In the genomic region with DNA sequence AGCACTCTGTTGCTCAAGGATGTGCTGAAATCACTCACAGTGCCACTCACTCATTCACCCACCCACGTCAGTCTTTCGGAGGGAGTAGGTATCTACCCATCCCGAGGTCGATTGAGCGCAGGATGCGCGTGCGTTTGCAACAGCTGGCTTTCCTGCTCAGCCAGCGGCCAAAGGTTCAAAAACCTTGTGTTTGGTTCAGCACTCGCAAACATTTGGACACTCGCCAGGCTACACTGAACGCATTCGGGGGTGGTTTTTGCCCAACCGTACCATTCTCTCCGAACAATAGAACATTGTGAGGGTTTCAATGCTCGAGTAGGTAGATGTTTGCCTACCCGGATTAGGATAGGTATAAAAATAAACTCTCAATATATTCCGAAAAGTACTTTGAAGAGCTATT, we compare ENCODE assay signal across 4 fruit fly cellular contexts.
TF ChIP-seq lines count a peak whose summit lies in the region.

No protein-coding gene starts in this region.

- no peak for TF ChIP-seq CTCF in whole organism, embryonic (GFP tag; optimal IDR thresholded peaks at IDR 0.05; lab: Kevin White, UChicago)

TF ChIP-seq in whole organism, adult, 20 proteins besides CTCF, POLR2A, EP300 and RAD21:
- peak; percentile 2 for TF ChIP-seq Clk (GFP tag; optimal IDR thresholded peaks at IDR 0.05; lab: Kevin White, UChicago)
- no peak for TF ChIP-seq pad (GFP tag; optimal IDR thresholded peaks at IDR 0.05; lab: Kevin White, UChicago)
- no peak for TF ChIP-seq CG7101 (tag; optimal IDR thresholded peaks at IDR 0.05; lab: Kevin White, UChicago)
- no peak for TF ChIP-seq CG11617 (GFP tag; optimal IDR thresholded peaks at IDR 0.05; lab: Kevin White, UChicago)
- no peak for TF ChIP-seq cnc (optimal IDR thresholded peaks at IDR 0.05; lab: Kevin White, UChicago)
- peak; percentile 11 for TF ChIP-seq toe (GFP tag; optimal IDR thresholded peaks at IDR 0.05; lab: Kevin White, UChicago)
- no peak for TF ChIP-seq CG12768 (GFP tag; optimal IDR thresholded peaks at IDR 0.05; lab: Kevin White, UChicago)
- no peak for TF ChIP-seq cic (GFP tag; optimal IDR thresholded peaks at IDR 0.05; lab: Kevin White, UChicago)
- no peak for TF ChIP-seq ovo (GFP tag; optimal IDR thresholded peaks at IDR 0.05; lab: Kevin White, UChicago)
- no peak for TF ChIP-seq bab1 (GFP tag; optimal IDR thresholded peaks at IDR 0.05; lab: Kevin White, UChicago)
- peak; percentile 31 for TF ChIP-seq CG7045 (GFP tag; optimal IDR thresholded peaks at IDR 0.05; lab: Kevin White, UChicago)
- TF ChIP-seq kay (GFP tag; lab: Kevin White, UChicago; ENCODE audit: borderline replicate concordance): no peak
- no peak for TF ChIP-seq CG33017 (tag; optimal IDR thresholded peaks at IDR 0.05; lab: Kevin White, UChicago)
- no peak for TF ChIP-seq CG5204 (GFP tag; optimal IDR thresholded peaks at IDR 0.05; lab: Kevin White, UChicago)
- TF ChIP-seq CG14711 (tag; optimal IDR thresholded peaks at IDR 0.05; lab: Kevin White, UChicago): no peak
- TF ChIP-seq Hr96 (GFP tag; optimal IDR thresholded peaks at IDR 0.05; lab: Kevin White, UChicago): no peak
- no peak for TF ChIP-seq tj (GFP tag; optimal IDR thresholded peaks at IDR 0.05; lab: Kevin White, UChicago)
- TF ChIP-seq CG1620 (GFP tag; optimal IDR thresholded peaks at IDR 0.05; lab: Kevin White, UChicago): no peak

TF ChIP-seq in whole organism, embryonic, 481 proteins besides CTCF, POLR2A, EP300 and RAD21 (continues in another document):
- TF ChIP-seq Atf6 (GFP tag; IDR thresholded peaks at IDR 0.05; lab: Robert Waterston, UW) (no peak), ewg (GFP tag; optimal IDR thresholded peaks at IDR 0.05; lab: Kevin White, UChicago) (peak; percentile 71), dan (GFP tag; IDR thresholded peaks at IDR 0.05; lab: Robert Waterston, UW) (no peak), CG6791 (GFP tag; IDR thresholded peaks at IDR 0.05; lab: Robert Waterston, UW; ENCODE audit: partially characterized antibody) (peak; percentile 36; the same call in 1 of the 3 replicates), CG30403 (GFP tag; optimal IDR thresholded peaks at IDR 0.05; lab: Kevin White, UChicago) (peak; percentile 0), Nf-YC (tag; optimal IDR thresholded peaks at IDR 0.05; lab: Kevin White, UChicago) (no peak), twi (tag; optimal IDR thresholded peaks at IDR 0.05; lab: Kevin White, UChicago) (peak; percentile 26), chinmo (GFP tag; IDR thresholded peaks at IDR 0.05; lab: Robert Waterston, UW; ENCODE audit: partially characterized antibody) (0 out of 4 replicates have a peak, but pooled peaks have one; percentile 3), B-H2 (GFP tag; optimal IDR thresholded peaks at IDR 0.05; lab: Kevin White, UChicago) (no peak), CG4404 (GFP tag; IDR thresholded peaks at IDR 0.05; lab: Robert Waterston, UW) (no peak), ara (GFP tag; IDR thresholded peaks at IDR 0.05; lab: Robert Waterston, UW) (0 out of 2 replicates have a peak, but pooled peaks have one; percentile 26), Hsf (GFP tag; optimal IDR thresholded peaks at IDR 0.05; lab: Kevin White, UChicago) (peak; percentile 7), Blimp-1 (GFP tag; optimal IDR thresholded peaks at IDR 0.05; lab: Kevin White, UChicago) (no peak), CG5953 (GFP tag; IDR thresholded peaks at IDR 0.05; lab: Robert Waterston, UW) (no peak), Med (GFP tag; lab: Kevin White, UChicago) (peak; percentile 71), crp (GFP tag; optimal IDR thresholded peaks at IDR 0.05; lab: Kevin White, UChicago) (peak in 1 of 2 experiments; percentile 2), ci (GFP tag; IDR thresholded peaks at IDR 0.05; lab: Robert Waterston, UW) (peak; percentile 55; the same call in 1 of the 3 replicates), CG2199 (GFP tag; IDR thresholded peaks at IDR 0.05; lab: Robert Waterston, UW) (peak; percentile 69; the same call in 1 of the 3 replicates), croc (GFP tag; conservative IDR thresholded peaks at IDR 0.05; lab: Robert Waterston, UW) (no peak), ato (GFP tag; IDR thresholded peaks at IDR 0.05; lab: Robert Waterston, UW; ENCODE audit: partially characterized antibody) (no peak), sug (tag; optimal IDR thresholded peaks at IDR 0.05; lab: Kevin White, UChicago) (no peak), luna (GFP tag; optimal IDR thresholded peaks at IDR 0.05; lab: Kevin White, UChicago) (no peak), Ets65A (GFP tag; lab: Kevin White, UChicago) (peak; percentile 46)

TF ChIP-seq in whole organism, prepupa, 60 proteins besides CTCF, POLR2A, EP300 and RAD21:
- TF ChIP-seq CG7368 (GFP tag; optimal IDR thresholded peaks at IDR 0.05; lab: Kevin White, UChicago) (no peak), Eip78C (GFP tag; lab: Kevin White, UChicago) (peak; percentile 62)
TF ChIP-seq in whole organism, prepupa: peak in this region for 1.

TF ChIP-seq in whole organism, pupa, 21 proteins besides CTCF, POLR2A, EP300 and RAD21:
- TF ChIP-seq EcR (GFP tag; optimal IDR thresholded peaks at IDR 0.05; lab: Kevin White, UChicago): peak; percentile 82
- TF ChIP-seq rn (GFP tag; IDR thresholded peaks at IDR 0.05; lab: Robert Waterston, UW): no peak
- TF ChIP-seq CG9948 (tag; optimal IDR thresholded peaks at IDR 0.05; lab: Kevin White, UChicago): no peak
- no peak for TF ChIP-seq gl (tag; optimal IDR thresholded peaks at IDR 0.05; lab: Kevin White, UChicago)
- TF ChIP-seq Pif1A (GFP tag; optimal IDR thresholded peaks at IDR 0.05; lab: Kevin White, UChicago): peak; percentile 1
- TF ChIP-seq Snoo (tag; optimal IDR thresholded peaks at IDR 0.05; lab: Kevin White, UChicago): no peak
- 0 out of 2 replicates have a peak, but pooled peaks have one; percentile 20 for TF ChIP-seq Ets98B (GFP tag; IDR thresholded peaks at IDR 0.05; lab: Robert Waterston, UW)
- no peak for TF ChIP-seq CG15710 (tag; optimal IDR thresholded peaks at IDR 0.05; lab: Kevin White, UChicago)
